Worm (Caenorhabditis elegans) whole organism, L2 larva: ENCODE results near the gene smu-2.

ENCODE experiments used
- ZK546.5 ChIP-seq: sonication (generic microtip); optimal IDR thresholded peaks from 2 replicates; lab custom pipeline; 2017; ENCODE audit warnings: missing biosample characterization, missing genetic modification characterization
- aly-2 ChIP-seq: fragments of 150-350 bp; optimal IDR thresholded peaks from 2 replicates; lab custom pipeline; 2014; ENCODE audit warnings: missing biosample characterization, missing genetic modification characterization
- ama-1 ChIP-seq: fragments of 150-350 bp; optimal IDR thresholded peaks from 2 replicates; lab custom pipeline; 2018; ENCODE audit warnings: inconsistent platforms
- egl-27 ChIP-seq: sonication (generic microtip); optimal IDR thresholded peaks from 3 replicates; lab custom pipeline; 2017; ENCODE audit warnings: missing biosample characterization, missing genetic modification reagents, missing genetic modification characterization
- lin-13 ChIP-seq: fragments of 150-350 bp; optimal IDR thresholded peaks from 2 replicates; lab custom pipeline; 2014; ENCODE audit warnings: missing biosample characterization, missing genetic modification reagents, missing genetic modification characterization
- lsy-2 ChIP-seq, 2 experiments: fragments of 150-350 bp in 1 of 2; sonication (generic microtip) in 1 of 2; optimal IDR thresholded peaks; 2 replicates each; lab custom pipeline; 2014 to 2017; ENCODE audit warnings: missing biosample characterization in 2 of 2, missing genetic modification characterization in 2 of 2
- mdl-1 ChIP-seq, 2 experiments: fragments of 150-350 bp in 1 of 2; sonication (generic microtip) in 1 of 2; optimal IDR thresholded peaks; 2 replicates each; lab custom pipeline; 2017; ENCODE audit warnings: missing biosample characterization in 2 of 2, missing genetic modification characterization in 2 of 2
- nhr-12 ChIP-seq: fragments of 150-350 bp; optimal IDR thresholded peaks from 2 replicates; lab custom pipeline; 2014; ENCODE audit warnings: missing biosample characterization, missing genetic modification characterization
- nhr-21 ChIP-seq: fragments of 150-350 bp; optimal IDR thresholded peaks from 2 replicates; lab custom pipeline; 2014; ENCODE audit warnings: missing biosample characterization, missing genetic modification characterization
- nhr-237 ChIP-seq: fragments of 150-350 bp; optimal IDR thresholded peaks from 2 replicates; lab custom pipeline; 2014; ENCODE audit warnings: missing biosample characterization, missing genetic modification characterization
- snpc-4 ChIP-seq: fragments of 150-350 bp; optimal IDR thresholded peaks from 2 replicates; lab custom pipeline; 2014; ENCODE audit warnings: missing biosample characterization, missing genetic modification characterization
- unc-39 ChIP-seq: fragments of 150-350 bp; optimal IDR thresholded peaks from 2 replicates; lab custom pipeline; 2014; ENCODE audit warnings: missing biosample characterization, missing genetic modification characterization
- unc-55 ChIP-seq: fragments of 150-350 bp; sonication (generic microtip); optimal IDR thresholded peaks from 3 replicates; lab custom pipeline; 2014; ENCODE audit warnings: missing biosample characterization, missing genetic modification reagents, missing genetic modification characterization

DNA sequence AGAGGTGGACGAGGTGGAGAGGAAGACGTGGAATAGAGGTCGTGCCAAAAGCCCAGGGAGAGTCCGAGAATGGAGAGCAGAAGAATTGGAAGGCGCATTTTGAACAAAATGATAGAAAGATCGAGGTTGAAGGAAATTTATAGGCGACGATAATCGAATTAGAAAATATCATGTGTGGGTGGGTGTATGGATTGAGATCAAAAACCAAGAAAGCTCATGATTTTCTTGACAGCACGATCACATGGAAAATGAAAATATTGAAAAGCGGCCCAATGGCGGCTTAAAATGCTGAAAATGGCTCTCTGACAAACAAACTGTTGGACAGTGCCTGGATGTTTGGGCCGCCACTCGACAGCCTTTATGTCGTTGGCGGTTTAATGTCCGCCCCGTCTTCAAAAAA is 19.1 kb upstream of the smu-2 start, which contains the start of gene C16C8.9:
- TF ChIP-seq lin-13 = no peak
- TF ChIP-seq nhr-21 (tag; lab: Kevin White, UChicago) = no peak
- TF ChIP-seq nhr-237 (tag; lab: Kevin White, UChicago) = no peak
- TF ChIP-seq unc-55 (GFP tag; lab: Kevin White, UChicago) = no peak
- no peak for TF ChIP-seq snpc-4 (tag; lab: Kevin White, UChicago)
- no peak for TF ChIP-seq aly-2
- TF ChIP-seq egl-27 (tag; lab: Kevin White, UChicago) = no peak
- no peak for TF ChIP-seq ama-1
- TF ChIP-seq unc-39 (tag; lab: Kevin White, UChicago) = no peak
- no peak for TF ChIP-seq mdl-1 (tag; optimal IDR thresholded peaks at IDR 0.05; lab: Kevin White, UChicago)
- TF ChIP-seq nhr-12 (tag; lab: Kevin White, UChicago) = no peak
- TF ChIP-seq ZK546.5 (tag; lab: Kevin White, UChicago) = no peak
- no peak for TF ChIP-seq lsy-2 (tag; optimal IDR thresholded peaks at IDR 0.05; lab: Kevin White, UChicago)
